Worm (Caenorhabditis elegans) whole organism, early embryonic: ENCODE measurements around the gene T04A6.1.
A peak's percentile ranks its signal among the peaks of the same experiment; 100 is the strongest.

ENCODE experiments used
- B0310.2 ChIP-seq: sonication (generic microtip); optimal IDR thresholded peaks from 2 replicates; lab custom pipeline; 2016; ENCODE audit warnings: mild to moderate bottlenecking, missing genetic modification characterization, missing compliant biosample characterization
- F13C5.2 ChIP-seq: sonication (generic microtip); optimal IDR thresholded peaks from 2 replicates; lab custom pipeline; 2017; ENCODE audit warnings: mild to moderate bottlenecking, missing genetic modification characterization, inconsistent platforms, missing compliant biosample characterization
- aly-1 ChIP-seq: sonication (generic microtip); optimal IDR thresholded peaks from 2 replicates; lab custom pipeline; 2016; ENCODE audit warnings: missing genetic modification characterization, missing compliant biosample characterization
- ama-1 ChIP-seq: fragments of 150-350 bp; optimal IDR thresholded peaks from 2 replicates; lab custom pipeline; 2014
- ceh-13 ChIP-seq: fragments of 200-800 bp; sonication (Bioruptor generic); optimal IDR thresholded peaks from 2 replicates; lab custom pipeline; 2018; ENCODE audit warnings: mild to moderate bottlenecking, missing genetic modification characterization, missing compliant biosample characterization
- ceh-36 ChIP-seq: sonication (generic microtip); optimal IDR thresholded peaks from 2 replicates; lab custom pipeline; 2016; ENCODE audit warnings: missing genetic modification characterization, inconsistent platforms, missing compliant biosample characterization
- ets-7 ChIP-seq: sonication (generic microtip); optimal IDR thresholded peaks from 2 replicates; lab custom pipeline; 2016; ENCODE audit warnings: missing genotype, missing genetic modification characterization, missing compliant biosample characterization
- flt-1 ChIP-seq: fragments of 200-800 bp; sonication (Bioruptor generic); IDR thresholded peaks from 2 replicates; pipeline ENCODE4 v1.3.6; 2022; ENCODE audit warnings: missing genetic modification characterization, missing compliant biosample characterization
- hmbx-1 ChIP-seq: sonication (generic microtip); optimal IDR thresholded peaks from 2 replicates; lab custom pipeline; 2016; ENCODE audit warnings: mild to moderate bottlenecking, missing genetic modification characterization, missing compliant biosample characterization
- hmg-4 ChIP-seq: fragments of 200-800 bp; sonication (Bioruptor generic); optimal IDR thresholded peaks from 2 replicates; lab custom pipeline; 2018; ENCODE audit warnings: mild to moderate bottlenecking, missing genetic modification characterization, missing compliant biosample characterization
- hnd-1 ChIP-seq: sonication (generic microtip); optimal IDR thresholded peaks from 2 replicates; lab custom pipeline; 2016; ENCODE audit warnings: missing genetic modification characterization, missing compliant biosample characterization
- pes-1 ChIP-seq: fragments of 200-800 bp; sonication (Bioruptor generic); IDR thresholded peaks from 2 replicates; pipeline ENCODE4 v1.3.6; 2022; ENCODE audit warnings: missing genetic modification reagents, missing genetic modification characterization, missing compliant biosample characterization
- scrt-1 ChIP-seq: fragments of 200-800 bp; sonication (Bioruptor generic); IDR thresholded peaks from 2 replicates; pipeline ENCODE4 v1.3.6; 2022; ENCODE audit warnings: missing genetic modification characterization, missing compliant biosample characterization
- sea-1 ChIP-seq: fragments of 200-800 bp; sonication (Bioruptor generic); conservative IDR thresholded peaks from 2 replicates; pipeline ENCODE4 v1.3.6; 2022; ENCODE audit warnings: missing genetic modification characterization, missing compliant biosample characterization
- tbx-11 ChIP-seq: fragments of 200-800 bp; sonication (Bioruptor generic); IDR thresholded peaks from 2 replicates; pipeline ENCODE4 v1.3.6; 2022; ENCODE audit warnings: missing genetic modification characterization, missing compliant biosample characterization
- tbx-37 ChIP-seq: fragments of 200-800 bp; sonication (Bioruptor generic); conservative IDR thresholded peaks from 2 replicates; pipeline ENCODE4 v1.3.6; 2022; ENCODE audit warnings: missing genetic modification reagents, missing genetic modification characterization, missing compliant biosample characterization
- tra-4 ChIP-seq: sonication (generic microtip); optimal IDR thresholded peaks from 2 replicates; lab custom pipeline; 2017; ENCODE audit warnings: missing genetic modification characterization, missing compliant biosample characterization

T04A6.1 gene

ce11 chrIII:7618294-7618693 lies 2.0 kb downstream of the T04A6.1 start:
- TF ChIP-seq pes-1 (no peak), flt-1 (GFP tag; lab: Robert Waterston, UW) (no peak), scrt-1 (GFP tag; lab: Robert Waterston, UW) (no peak), ceh-36 (no peak), hnd-1 (no peak), sea-1 (GFP tag; lab: Robert Waterston, UW) (no peak), ama-1 (lab: Kevin White, UChicago) (no peak), tbx-11 (no peak), ets-7 (tag; lab: Kevin White, UChicago) (no peak), B0310.2 (tag; lab: Kevin White, UChicago) (no peak), hmg-4 (GFP tag; lab: Kevin White, UChicago) (no peak), ceh-13 (GFP tag; lab: Kevin White, UChicago) (no peak), aly-1 (tag; lab: Kevin White, UChicago) (no peak)

ce11 chrIII:7619846-7620245 lies 3.5 kb downstream of the T04A6.1 start:
- TF ChIP-seq tra-4 (no peak), ama-1 (lab: Kevin White, UChicago) (no peak), tbx-37 (GFP tag; lab: Robert Waterston, UW) (no peak), F13C5.2 (no peak), flt-1 (GFP tag; lab: Robert Waterston, UW) (no peak), hmg-4 (GFP tag; lab: Kevin White, UChicago) (no peak), scrt-1 (GFP tag; lab: Robert Waterston, UW) (no peak), tbx-11 (no peak), aly-1 (tag; lab: Kevin White, UChicago) (no peak), ceh-13 (GFP tag; lab: Kevin White, UChicago) (no peak), sea-1 (GFP tag; lab: Robert Waterston, UW) (no peak), B0310.2 (tag; lab: Kevin White, UChicago) (no peak), ceh-36 (no peak), hmbx-1 (no peak), hnd-1 (no peak), ets-7 (tag; lab: Kevin White, UChicago) (no peak)

ce11 chrIII:7621355-7621754 lies 5.0 kb downstream of the T04A6.1 start:
- TF ChIP-seq tra-4 (no peak), tbx-11 (no peak), ets-7 (tag; lab: Kevin White, UChicago) (no peak), flt-1 (GFP tag; lab: Robert Waterston, UW) (no peak), hnd-1 (no peak), tbx-37 (GFP tag; lab: Robert Waterston, UW) (no peak), hmbx-1 (no peak), hmg-4 (GFP tag; lab: Kevin White, UChicago) (no peak)

ce11 chrIII:7622922-7623321 lies 6.6 kb downstream of the T04A6.1 start:
- TF ChIP-seq ama-1 (lab: Kevin White, UChicago): no peak
- no peak for TF ChIP-seq tbx-37 (GFP tag; lab: Robert Waterston, UW)
- TF ChIP-seq pes-1: no peak
- no peak for TF ChIP-seq tbx-11

ce11 chrIII:7625086-7625485 lies 8.8 kb downstream of the T04A6.1 start, which contains the start of gene fbn-1:
Gene fbn-1, plus strand, starts transcription at chrIII:7625386.
- TF ChIP-seq hmbx-1 (no peak), hnd-1 (no peak), tbx-11 (no peak)

ce11 chrIII:7641337-7641736 lies 25.0 kb downstream of the T04A6.1 start:
- TF ChIP-seq hmg-4 (GFP tag; lab: Kevin White, UChicago) (no peak), ceh-36 (no peak), ets-7 (tag; lab: Kevin White, UChicago) (no peak), F13C5.2 (no peak)

- no peak for TF ChIP-seq flt-1 (GFP tag; lab: Robert Waterston, UW)
- peak; percentile 53 for TF ChIP-seq B0310.2 (tag; lab: Kevin White, UChicago)
- TF ChIP-seq sea-1 (GFP tag; lab: Robert Waterston, UW): peak; percentile 81
- peak; percentile 74 for TF ChIP-seq F13C5.2
- peak; percentile 40 for TF ChIP-seq ets-7 (tag; lab: Kevin White, UChicago)
- TF ChIP-seq hnd-1: peak; percentile 51
- no peak for TF ChIP-seq tra-4
- TF ChIP-seq pes-1: no peak; the same call in 1 of the 2 replicates
- peak; percentile 54; the same call in 1 of the 2 replicates for TF ChIP-seq tbx-37 (GFP tag; lab: Robert Waterston, UW)
- peak; percentile 50 for TF ChIP-seq ceh-13 (GFP tag; lab: Kevin White, UChicago)
- peak; percentile 74 for TF ChIP-seq tbx-11
- TF ChIP-seq scrt-1 (GFP tag; lab: Robert Waterston, UW): peak; percentile 83
- TF ChIP-seq aly-1 (tag; lab: Kevin White, UChicago): peak; percentile 6
- peak; percentile 31 for TF ChIP-seq hmbx-1
- TF ChIP-seq hmg-4 (GFP tag; lab: Kevin White, UChicago): peak; percentile 12
- peak; percentile 77 for TF ChIP-seq ceh-36
- TF ChIP-seq ama-1 (lab: Kevin White, UChicago): no peak
Measured at ce11 chrIII:7642015-7642414, 25.7 kb downstream of the T04A6.1 start.

ce11 chrIII:7643084-7643483 lies 26.8 kb downstream of the T04A6.1 start, which contains the start of gene upp-1:
Gene upp-1, minus strand, starts transcription at chrIII:7643101.
- TF ChIP-seq ceh-13 (GFP tag; lab: Kevin White, UChicago): no peak
- TF ChIP-seq aly-1 (tag; lab: Kevin White, UChicago): no peak
- TF ChIP-seq hnd-1: no peak
- no peak for TF ChIP-seq tbx-11
- no peak for TF ChIP-seq pes-1
- TF ChIP-seq sea-1 (GFP tag; lab: Robert Waterston, UW): no peak
- TF ChIP-seq tra-4: no peak
- no peak for TF ChIP-seq ama-1 (lab: Kevin White, UChicago)
- TF ChIP-seq tbx-37 (GFP tag; lab: Robert Waterston, UW): no peak
- TF ChIP-seq hmbx-1: no peak
- TF ChIP-seq F13C5.2: no peak
- TF ChIP-seq ets-7 (tag; lab: Kevin White, UChicago): no peak
- no peak for TF ChIP-seq ceh-36
- no peak for TF ChIP-seq flt-1 (GFP tag; lab: Robert Waterston, UW)
- no peak for TF ChIP-seq hmg-4 (GFP tag; lab: Kevin White, UChicago)
- no peak for TF ChIP-seq scrt-1 (GFP tag; lab: Robert Waterston, UW)
- TF ChIP-seq B0310.2 (tag; lab: Kevin White, UChicago): no peak
